Worm (Caenorhabditis elegans) whole organism, L4 larva: ENCODE data around the gene ZC262.2.

ENCODE experiments used
- F10B5.3 ChIP-seq: sonication (generic microtip); optimal IDR thresholded peaks from 2 replicates; lab custom pipeline; 2016; ENCODE audit warnings: mild to moderate bottlenecking, missing genetic modification characterization, missing compliant biosample characterization
- F26F4.8 ChIP-seq: fragments of 200-800 bp; sonication (Bioruptor generic); conservative IDR thresholded peaks from 2 replicates; pipeline ENCODE4 v1.3.6; 2022; ENCODE audit warnings: missing genetic modification characterization, missing compliant biosample characterization
- T20F7.1 ChIP-seq: fragments of 200-800 bp; sonication (Bioruptor generic); optimal IDR thresholded peaks from 2 replicates; lab custom pipeline; 2018; ENCODE audit warnings: mild to moderate bottlenecking, missing genetic modification characterization, missing compliant biosample characterization
- Y48G9A.11 ChIP-seq: fragments of 200-800 bp; sonication (Bioruptor generic); IDR thresholded peaks from 2 replicates; pipeline ENCODE4 v1.3.6; 2022; ENCODE audit warnings: missing genetic modification reagents, missing genetic modification characterization, missing compliant biosample characterization
- Y5F2A.4 ChIP-seq: fragments of 200-800 bp; sonication (Bioruptor generic); optimal IDR thresholded peaks from 2 replicates; lab custom pipeline; 2018; ENCODE audit warnings: mild to moderate bottlenecking, missing genetic modification characterization, missing compliant biosample characterization
- aha-1 ChIP-seq: fragments of 150-350 bp; peaks from one replicate; lab custom pipeline; 2014; ENCODE audit warnings: missing biosample characterization, missing genetic modification characterization
- arid-1 ChIP-seq: fragments of 200-800 bp; sonication (Bioruptor generic); conservative IDR thresholded peaks from 2 replicates; pipeline ENCODE4 v1.3.6; 2022; ENCODE audit warnings: missing genetic modification reagents, missing genetic modification characterization, missing compliant biosample characterization
- ceh-28 ChIP-seq: fragments of 150-350 bp; optimal IDR thresholded peaks from 2 replicates; lab custom pipeline; 2014; ENCODE audit warnings: missing biosample characterization, missing genetic modification reagents, missing genetic modification characterization
- ceh-32 ChIP-seq: sonication (generic microtip); optimal IDR thresholded peaks from 2 replicates; lab custom pipeline; 2016; ENCODE audit warnings: mild to moderate bottlenecking, missing genetic modification characterization, missing compliant biosample characterization; ENCODE audit not compliant: poor library complexity
- ceh-82 ChIP-seq: sonication (generic microtip); optimal IDR thresholded peaks from 2 replicates; lab custom pipeline; 2017; ENCODE audit warnings: missing biosample characterization, missing genetic modification characterization
- ces-1 ChIP-seq: fragments of 150-350 bp; sonication (generic microtip); optimal IDR thresholded peaks from 4 replicates; lab custom pipeline; 2014; ENCODE audit warnings: missing biosample characterization, missing genetic modification reagents, missing genetic modification characterization
- ctbp-1 ChIP-seq: fragments of 200-800 bp; sonication (Bioruptor generic); IDR thresholded peaks from 2 replicates; pipeline ENCODE4 v1.3.6; 2022; ENCODE audit warnings: missing genetic modification reagents, missing genetic modification characterization, missing compliant biosample characterization
- daf-19 ChIP-seq: fragments of 200-800 bp; sonication (Bioruptor generic); conservative IDR thresholded peaks from 2 replicates; pipeline ENCODE4 v1.3.6; 2022; ENCODE audit warnings: missing genetic modification characterization, missing compliant biosample characterization
- dve-1 ChIP-seq: sonication (generic microtip); optimal IDR thresholded peaks from 2 replicates; lab custom pipeline; 2017; ENCODE audit warnings: antibody characterized with exemption, mild to moderate bottlenecking, missing genetic modification characterization, missing compliant biosample characterization; ENCODE audit not compliant: insufficient read depth
- egl-43 ChIP-seq: fragments of 200-800 bp; sonication (Bioruptor generic); IDR thresholded peaks from 2 replicates; pipeline ENCODE4 v1.3.6; 2022; ENCODE audit warnings: missing genetic modification reagents, missing genetic modification characterization, missing compliant biosample characterization
- fos-1 ChIP-seq: fragments of 150-350 bp; optimal IDR thresholded peaks from 2 replicates; lab custom pipeline; 2014; ENCODE audit warnings: missing biosample characterization, missing genetic modification characterization
- hlh-11 ChIP-seq: fragments of 200-800 bp; sonication (Bioruptor generic); optimal IDR thresholded peaks from 2 replicates; lab custom pipeline; 2018; ENCODE audit warnings: mild to moderate bottlenecking, missing genetic modification characterization, missing compliant biosample characterization
- hlh-30 ChIP-seq: sonication (generic microtip); optimal IDR thresholded peaks from 2 replicates; lab custom pipeline; 2017; ENCODE audit warnings: antibody characterized with exemption, mild to moderate bottlenecking, missing genetic modification characterization, missing compliant biosample characterization; ENCODE audit not compliant: insufficient read depth
- lin-13 ChIP-seq: fragments of 150-350 bp; optimal IDR thresholded peaks from 2 replicates; lab custom pipeline; 2014; ENCODE audit warnings: missing biosample characterization, missing genetic modification reagents, missing genetic modification characterization
- lin-15B ChIP-seq: fragments of 150-350 bp; sonication (generic microtip); optimal IDR thresholded peaks from 3 replicates; lab custom pipeline; 2014; ENCODE audit warnings: missing biosample characterization, missing genetic modification characterization
- lin-38 ChIP-seq: fragments of 200-800 bp; sonication (Bioruptor generic); IDR thresholded peaks from 2 replicates; pipeline ENCODE4 v1.3.6; 2022; ENCODE audit warnings: missing genetic modification reagents, missing genetic modification characterization, missing compliant biosample characterization
- lin-39 ChIP-seq: fragments of 150-350 bp; optimal IDR thresholded peaks from 2 replicates; lab custom pipeline; 2014; ENCODE audit warnings: missing biosample characterization, missing genetic modification reagents, missing genetic modification characterization
- madf-9 ChIP-seq: fragments of 200-800 bp; sonication (Bioruptor generic); conservative IDR thresholded peaks from 2 replicates; pipeline ENCODE4 v1.3.6; 2022; ENCODE audit warnings: missing genetic modification reagents, missing genetic modification characterization, missing compliant biosample characterization
- mdl-1 ChIP-seq, 2 experiments: fragments of 150-350 bp in 1 of 2; sonication (generic microtip) in 1 of 2; optimal IDR thresholded peaks; 2 replicates each; lab custom pipeline; 2014 to 2017; ENCODE audit warnings: missing biosample characterization in 2 of 2, missing genetic modification characterization in 2 of 2
- mep-1 ChIP-seq: fragments of 150-350 bp; sonication (generic microtip); optimal IDR thresholded peaks from 3 replicates; lab custom pipeline; 2014; ENCODE audit warnings: missing biosample characterization, missing genetic modification characterization
- mes-2 ChIP-seq: sonication (generic microtip); optimal IDR thresholded peaks from 2 replicates; lab custom pipeline; 2016; ENCODE audit warnings: missing genotype, mild to moderate bottlenecking, missing genetic modification characterization, missing compliant biosample characterization; ENCODE audit not compliant: poor library complexity, severe bottlenecking
- mxl-2 ChIP-seq: fragments of 200-800 bp; sonication (Bioruptor generic); conservative IDR thresholded peaks from 2 replicates; pipeline ENCODE4 v1.3.6; 2022; ENCODE audit warnings: missing genetic modification reagents, missing genetic modification characterization, missing compliant biosample characterization
- mxl-3 ChIP-seq: fragments of 200-800 bp; sonication (Bioruptor generic); optimal IDR thresholded peaks from 2 replicates; lab custom pipeline; 2018; ENCODE audit warnings: mild to moderate bottlenecking, missing genetic modification characterization, missing compliant biosample characterization
- nhr-111 ChIP-seq: fragments of 200-800 bp; sonication (Bioruptor generic); optimal IDR thresholded peaks from 2 replicates; lab custom pipeline; 2018; ENCODE audit warnings: mild to moderate bottlenecking, missing genetic modification characterization, missing compliant biosample characterization
- nhr-25 ChIP-seq: sonication (generic microtip); optimal IDR thresholded peaks from 2 replicates; lab custom pipeline; 2017; ENCODE audit warnings: missing genetic modification characterization, mild to moderate bottlenecking, missing compliant biosample characterization, antibody characterized with exemption, moderate library complexity, borderline replicate concordance; ENCODE audit not compliant: insufficient read depth
- nhr-28 ChIP-seq: fragments of 150-350 bp; optimal IDR thresholded peaks from 2 replicates; lab custom pipeline; 2014; ENCODE audit warnings: missing biosample characterization, missing genetic modification characterization
- nhr-48 ChIP-seq: sonication (generic microtip); optimal IDR thresholded peaks from 2 replicates; lab custom pipeline; 2016; ENCODE audit warnings: mild to moderate bottlenecking, missing genetic modification characterization, missing compliant biosample characterization
- nhr-76 ChIP-seq: fragments of 150-350 bp; optimal IDR thresholded peaks from 2 replicates; lab custom pipeline; 2014; ENCODE audit warnings: missing biosample characterization, missing genetic modification characterization
- nhr-77 ChIP-seq: fragments of 150-350 bp; optimal IDR thresholded peaks from 2 replicates; lab custom pipeline; 2014; ENCODE audit warnings: missing biosample characterization, missing genetic modification characterization
- pha-4 ChIP-seq, 2 experiments: fragments of 150-350 bp in 1 of 2; fragments of 200-800 bp in 1 of 2; sonication (Bioruptor generic) in 1 of 2; IDR thresholded peaks in 1 of 2; optimal IDR thresholded peaks in 1 of 2; 2 replicates each; pipeline versions ENCODE4 v1.3.6 to Lab custom; 2014 to 2022; ENCODE audit warnings: missing genetic modification characterization in 2 of 2, missing genetic modification reagents in 2 of 2, missing biosample characterization in 1 of 2, missing compliant biosample characterization in 1 of 2
- pqm-1 ChIP-seq: sonication (generic microtip); optimal IDR thresholded peaks from 2 replicates; lab custom pipeline; 2017; ENCODE audit warnings: missing biosample characterization, missing genetic modification characterization
- sdz-12 ChIP-seq: fragments of 200-800 bp; sonication (Bioruptor generic); optimal IDR thresholded peaks from 2 replicates; lab custom pipeline; 2018; ENCODE audit warnings: mild to moderate bottlenecking, missing genetic modification characterization, missing compliant biosample characterization
- tag-97 ChIP-seq: fragments of 200-800 bp; sonication (Bioruptor generic); IDR thresholded peaks from 2 replicates; pipeline ENCODE4 v1.3.6; 2022; ENCODE audit warnings: missing genetic modification characterization, missing compliant biosample characterization
- unc-130 ChIP-seq: sonication (generic microtip); optimal IDR thresholded peaks from 2 replicates; lab custom pipeline; 2016; ENCODE audit warnings: missing genetic modification reagents, missing genetic modification characterization, missing compliant biosample characterization
- unc-62 ChIP-seq, 3 experiments: fragments of 150-350 bp in 1 of 3; sonication (generic microtip); optimal IDR thresholded peaks in 2 of 3; peaks in 1 of 3; 1 replicate in 1 of 3; 2 replicates in 2 of 3; lab custom pipeline; 2014 to 2017; ENCODE audit warnings: missing biosample characterization in 3 of 3, missing genetic modification characterization in 3 of 3, missing genetic modification reagents in 3 of 3, missing genotype in 1 of 3
- zag-1 ChIP-seq: fragments of 150-350 bp; optimal IDR thresholded peaks from 2 replicates; lab custom pipeline; 2014; ENCODE audit warnings: missing biosample characterization, missing genetic modification characterization
- zip-11 ChIP-seq: fragments of 200-800 bp; sonication (Bioruptor generic); IDR thresholded peaks from 2 replicates; pipeline ENCODE4 v1.3.6; 2022; ENCODE audit warnings: missing genetic modification characterization, missing compliant biosample characterization
- ztf-11 ChIP-seq: fragments of 150-350 bp; optimal IDR thresholded peaks from 2 replicates; lab custom pipeline; 2014; ENCODE audit warnings: missing biosample characterization, missing genetic modification characterization

ZC262.2 gene

ce11 chrIII:8370846-8371257 is 39.0 kb downstream of the ZC262.2 start (continued):
- no peak for TF ChIP-seq Y5F2A.4
- no peak for TF ChIP-seq nhr-111 (GFP tag; lab: Kevin White, UChicago)
- no peak for TF ChIP-seq ctbp-1 (GFP tag; lab: Robert Waterston, UW)
- TF ChIP-seq mxl-3: no peak
- no peak for TF ChIP-seq ceh-32 (tag; lab: Kevin White, UChicago)
- TF ChIP-seq ces-1: no peak
- no peak for TF ChIP-seq mxl-2 (GFP tag; lab: Robert Waterston, UW)
- peak; percentile 80 for TF ChIP-seq hlh-30 (tag; lab: Kevin White, UChicago)
- peak; percentile 36 for TF ChIP-seq nhr-48 (tag; lab: Kevin White, UChicago)
- peak; percentile 60 for TF ChIP-seq hlh-11 (tag; lab: Kevin White, UChicago)
- TF ChIP-seq madf-9 (GFP tag; lab: Robert Waterston, UW): no peak
- no peak for TF ChIP-seq tag-97 (GFP tag; lab: Robert Waterston, UW)
- TF ChIP-seq egl-43 (GFP tag; lab: Robert Waterston, UW): no peak
- no peak for TF ChIP-seq lin-13 (GFP tag; lab: Kevin White, UChicago)
- no peak for TF ChIP-seq aha-1 (tag; lab: Kevin White, UChicago)
- no peak for TF ChIP-seq lin-15B (tag; lab: Kevin White, UChicago)
- TF ChIP-seq zag-1: no peak
- no peak for TF ChIP-seq F10B5.3 (tag; lab: Kevin White, UChicago)
- peak; percentile 6 for TF ChIP-seq nhr-77 (tag; lab: Kevin White, UChicago)
- TF ChIP-seq lin-39 (tag; lab: Kevin White, UChicago): no peak
- no peak for TF ChIP-seq fos-1 (tag; lab: Kevin White, UChicago)
- TF ChIP-seq nhr-25 (tag; lab: Kevin White, UChicago): no peak
- TF ChIP-seq arid-1 (GFP tag; lab: Robert Waterston, UW): no peak
- no peak for TF ChIP-seq lin-38 (GFP tag; lab: Robert Waterston, UW)
- TF ChIP-seq F26F4.8 (GFP tag; lab: Robert Waterston, UW): no peak
- TF ChIP-seq sdz-12 (GFP tag; lab: Kevin White, UChicago): no peak
- TF ChIP-seq pha-4 (GFP tag; IDR thresholded peaks at IDR 0.05; lab: Robert Waterston, UW): no peak; the same call in 1 of the 2 replicates
- TF ChIP-seq pha-4 (tag; optimal IDR thresholded peaks at IDR 0.05; lab: Kevin White, UChicago): no peak
- TF ChIP-seq, all 104 proteins: peak for 17

- TF ChIP-seq nhr-76 (tag; lab: Kevin White, UChicago) (no peak), aha-1 (tag; lab: Kevin White, UChicago) (peak; percentile 65)
- TF ChIP-seq, all 104 proteins: peak for 1
Observed at ce11 chrIII:8371595-8372305, 39.9 kb downstream of the ZC262.2 start, which contains the start of gene lmbr-1. Gene lmbr-1, plus strand, starts transcription at chrIII:8372255.

DNA sequence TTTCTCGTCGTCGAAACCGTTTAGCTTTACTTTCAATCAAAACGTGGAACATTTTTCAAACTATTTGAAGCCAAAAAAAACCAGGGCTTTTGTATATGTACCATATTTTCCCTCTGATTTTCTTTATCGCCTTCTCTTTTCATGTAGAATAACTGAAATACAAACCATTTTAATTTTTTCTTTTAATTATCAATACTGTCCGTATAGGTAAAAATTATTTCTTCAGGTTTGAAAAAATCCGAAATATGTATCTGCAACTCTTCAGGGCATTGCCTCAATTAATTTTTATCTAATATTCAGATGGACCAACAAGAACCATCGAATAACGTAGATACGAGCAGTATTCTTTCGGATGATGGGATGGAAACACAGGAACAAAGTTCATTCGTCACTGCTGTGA is 43.1 kb downstream of the ZC262.2 start, which contains the start of gene met-2:
Gene met-2, plus strand, starts transcription at position 301 of the 400 bp plus-strand sequence.
- TF ChIP-seq mep-1 (tag; lab: Kevin White, UChicago) (peak; percentile 2), ceh-28 (no peak), T20F7.1 (GFP tag; lab: Kevin White, UChicago) (peak; percentile 39)

ce11 chrIII:8380645-8381044 is 48.8 kb downstream of the ZC262.2 start, which contains the start of gene R05D3.12:
Gene R05D3.12, plus strand, starts transcription at chrIII:8380945.
- TF ChIP-seq zag-1 (no peak), mes-2 (tag; lab: Kevin White, UChicago) (no peak), ceh-82 (tag; lab: Kevin White, UChicago) (no peak), ces-1 (no peak), mep-1 (tag; lab: Kevin White, UChicago) (no peak), nhr-28 (tag; lab: Kevin White, UChicago) (no peak), unc-62 (GFP tag; optimal IDR thresholded peaks at IDR 0.05 in 1 of 2; lab: Kevin White, UChicago) (no peak), unc-62 (tag; optimal IDR thresholded peaks at IDR 0.05; lab: Kevin White, UChicago) (no peak), pqm-1 (tag; lab: Kevin White, UChicago) (no peak), Y48G9A.11 (GFP tag; lab: Robert Waterston, UW) (no peak), fos-1 (tag; lab: Kevin White, UChicago) (no peak), pha-4 (GFP tag; IDR thresholded peaks at IDR 0.05; lab: Robert Waterston, UW) (no peak), pha-4 (tag; optimal IDR thresholded peaks at IDR 0.05; lab: Kevin White, UChicago) (no peak), zip-11 (GFP tag; lab: Robert Waterston, UW) (no peak), daf-19 (GFP tag; lab: Robert Waterston, UW) (no peak), mdl-1 (tag; optimal IDR thresholded peaks at IDR 0.05; lab: Kevin White, UChicago) (no peak), egl-43 (GFP tag; lab: Robert Waterston, UW) (no peak), dve-1 (tag; lab: Kevin White, UChicago) (no peak), unc-130 (no peak), ztf-11 (tag; lab: Kevin White, UChicago) (no peak)
